Fruit fly (Drosophila melanogaster): ENCODE results near the gene CG6770.

CG6770 gene

dm6 chr2L:12006397-12007330, 39.3 kb downstream of the CG6770 start (continued):
- TF ChIP-seq CG34224 (GFP tag; IDR thresholded peaks at IDR 0.05; ENCODE audit: partially characterized antibody) = no peak
- TF ChIP-seq yki (optimal IDR thresholded peaks at IDR 0.05) = no peak
- peak; percentile 53 for TF ChIP-seq bab2 (GFP tag; optimal IDR thresholded peaks at IDR 0.05)
- TF ChIP-seq Aef1 (GFP tag; IDR thresholded peaks at IDR 0.05) = no peak
- no peak for TF ChIP-seq unc-4 (GFP tag; IDR thresholded peaks at IDR 0.05; ENCODE audit: partially characterized antibody)
- peak; percentile 52 for TF ChIP-seq CG12744 (GFP tag; optimal IDR thresholded peaks at IDR 0.05)
- peak; percentile 85 for TF ChIP-seq CG7357 (GFP tag; IDR thresholded peaks at IDR 0.05)
- TF ChIP-seq CG16813 (GFP tag; IDR thresholded peaks at IDR 0.05; ENCODE audit: partially characterized antibody) = no peak
- TF ChIP-seq CG7987 (GFP tag; optimal IDR thresholded peaks at IDR 0.05) = peak; percentile 56
- TF ChIP-seq HLHmδ (GFP tag; optimal IDR thresholded peaks at IDR 0.05) = peak; percentile 56
- TF ChIP-seq MBD-R2 (GFP tag; IDR thresholded peaks at IDR 0.05) = no peak
- no peak for TF ChIP-seq Nf-YA (GFP tag; IDR thresholded peaks at IDR 0.05)
- TF ChIP-seq CG11696 (GFP tag; IDR thresholded peaks at IDR 0.05) = no peak
- no peak for TF ChIP-seq CG3163 (GFP tag; optimal IDR thresholded peaks at IDR 0.05)
- peak; percentile 92 for TF ChIP-seq sug (tag; optimal IDR thresholded peaks at IDR 0.05)
- peak; percentile 3 for TF ChIP-seq zfh2 (GFP tag; optimal IDR thresholded peaks at IDR 0.05)
- TF ChIP-seq CG7271 (tag; optimal IDR thresholded peaks at IDR 0.05) = peak; percentile 81
- no peak for TF ChIP-seq Kr (GFP tag; optimal IDR thresholded peaks at IDR 0.05)
- peak; percentile 52 for TF ChIP-seq eyg (GFP tag; optimal IDR thresholded peaks at IDR 0.05)
- TF ChIP-seq klu (GFP tag; IDR thresholded peaks at IDR 0.05) = no peak
- TF ChIP-seq HLH3B (GFP tag; IDR thresholded peaks at IDR 0.05) = no peak
- TF ChIP-seq CG31441 (GFP tag; IDR thresholded peaks at IDR 0.05) = no peak
- TF ChIP-seq D19B (GFP tag; optimal IDR thresholded peaks at IDR 0.05) = peak; percentile 96
- peak in 1 of 2 experiments; percentile 79 for TF ChIP-seq pan (optimal IDR thresholded peaks at IDR 0.05)
- TF ChIP-seq pan (GFP tag; optimal IDR thresholded peaks at IDR 0.05 in 1 of 2, IDR thresholded peaks at IDR 0.05 in 1 of 2) = peak in 1 of 2 experiments; percentile 69
- TF ChIP-seq schlank (tag; optimal IDR thresholded peaks at IDR 0.05) = peak; percentile 6
- no peak for TF ChIP-seq CG8765 (GFP tag; IDR thresholded peaks at IDR 0.05)
- TF ChIP-seq tgo (GFP tag; IDR thresholded peaks at IDR 0.05) = no peak
- TF ChIP-seq sna (GFP tag; IDR thresholded peaks at IDR 0.05; ENCODE audit: partially characterized antibody) = no peak
- peak; percentile 88 for TF ChIP-seq Nf-YB (GFP tag; optimal IDR thresholded peaks at IDR 0.05)
- TF ChIP-seq CG9727 (GFP tag; optimal IDR thresholded peaks at IDR 0.05) = peak; percentile 100
- peak; percentile 96 for TF ChIP-seq dmrt99B (tag; optimal IDR thresholded peaks at IDR 0.05)
- TF ChIP-seq CG15696 (tag; optimal IDR thresholded peaks at IDR 0.05) = peak; percentile 93
- peak; percentile 96 for TF ChIP-seq tio (GFP tag; optimal IDR thresholded peaks at IDR 0.05)
- no peak for TF ChIP-seq NFAT (GFP tag; IDR thresholded peaks at IDR 0.05)
- peak; percentile 80 for TF ChIP-seq CG17568 (GFP tag; optimal IDR thresholded peaks at IDR 0.05)
- TF ChIP-seq HHEX (GFP tag; optimal IDR thresholded peaks at IDR 0.05) = peak; percentile 93
- TF ChIP-seq CG4617 (GFP tag; optimal IDR thresholded peaks at IDR 0.05; ENCODE audit: borderline replicate concordance) = peak; percentile 54
- TF ChIP-seq knrl (GFP tag; IDR thresholded peaks at IDR 0.05; ENCODE audit: partially characterized antibody) = no peak
- TF ChIP-seq CG30431 (GFP tag; optimal IDR thresholded peaks at IDR 0.05) = peak; percentile 87
- no peak for TF ChIP-seq Dref (GFP tag; IDR thresholded peaks at IDR 0.05)
- TF ChIP-seq CG10462 (GFP tag; optimal IDR thresholded peaks at IDR 0.05) = peak; percentile 90
- TF ChIP-seq CG17359 (tag; optimal IDR thresholded peaks at IDR 0.05) = peak; percentile 90
- TF ChIP-seq CG9609 (GFP tag; optimal IDR thresholded peaks at IDR 0.05) = peak; percentile 35
- TF ChIP-seq CG1792 (GFP tag; optimal IDR thresholded peaks at IDR 0.05) = peak; percentile 46
- no peak for TF ChIP-seq CG11247 (GFP tag; IDR thresholded peaks at IDR 0.05)
